Worm (Caenorhabditis elegans) whole organism, L1 larva: ENCODE measurements around the gene T22C8.6.

Experiments used
- C34B4.2 ChIP-seq: sonication (generic microtip); optimal IDR thresholded peaks from 2 replicates; lab custom pipeline; 2017; ENCODE audit warnings: mild to moderate bottlenecking, missing genetic modification characterization, missing compliant biosample characterization
- elt-3 ChIP-seq, 6 experiments: fragments of 150-350 bp in 1 of 6; sonication (generic microtip); optimal IDR thresholded peaks; 2 replicates each; lab custom pipeline; 2017 to 2018; ENCODE audit warnings: missing biosample characterization in 6 of 6, missing genetic modification characterization in 6 of 6, inconsistent platforms in 1 of 6
- pqm-1 ChIP-seq: sonication (generic microtip); optimal IDR thresholded peaks from 3 replicates; lab custom pipeline; 2017; ENCODE audit warnings: missing biosample characterization, missing genetic modification characterization
- zag-1 ChIP-seq: fragments of 150-350 bp; optimal IDR thresholded peaks from 2 replicates; lab custom pipeline; 2014; ENCODE audit warnings: missing biosample characterization, missing genetic modification characterization

Gene T22C8.6

ce11 chrII:8581700-8582099, 48.4 kb downstream of the T22C8.6 start, which contains the start of gene arl-1:
Gene arl-1, plus strand, starts transcription at chrII:8582000.
- TF ChIP-seq C34B4.2 (tag; lab: Kevin White, UChicago): no peak
- TF ChIP-seq elt-3 (tag; optimal IDR thresholded peaks at IDR 0.05; lab: Kevin White, UChicago): no peak
- TF ChIP-seq zag-1 (tag; lab: Kevin White, UChicago): no peak
- no peak for TF ChIP-seq pqm-1 (tag; lab: Kevin White, UChicago)
